Fruit fly (Drosophila melanogaster): ENCODE data around the gene CG11986.

CG11986 gene

DNA sequence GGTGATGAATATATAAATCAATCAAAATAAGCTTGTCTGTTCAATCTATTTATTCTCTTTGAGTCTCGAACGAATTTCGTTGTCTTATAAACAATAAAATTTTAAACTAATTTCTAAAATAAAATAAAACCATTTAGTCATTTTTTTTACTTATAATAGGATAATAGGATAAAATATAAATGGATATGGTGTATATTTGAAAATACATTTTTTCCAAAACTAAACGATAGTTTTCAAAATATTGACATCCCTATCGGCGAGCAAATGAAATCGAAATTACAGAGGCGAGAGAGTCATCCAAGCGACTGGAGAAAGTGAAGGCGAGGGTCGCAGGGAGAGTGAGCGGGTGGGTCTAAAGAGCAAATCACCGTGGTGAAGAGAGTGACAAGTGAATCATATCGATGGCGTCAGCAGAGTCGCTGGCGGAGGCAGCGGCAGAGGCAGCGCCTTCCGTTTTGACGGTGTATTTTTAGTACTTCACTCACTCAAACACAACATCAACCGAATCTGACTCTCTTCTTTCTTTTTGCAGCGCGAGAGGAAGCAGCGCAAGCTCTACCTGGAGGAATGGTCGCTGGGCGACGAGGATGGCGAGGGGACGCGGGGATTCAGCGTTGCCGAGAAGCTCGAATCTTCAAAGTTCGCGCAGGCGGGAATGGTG, 42.3 kb downstream of the CG11986 start (continued):
- TF ChIP-seq CG34406 (GFP tag; optimal IDR thresholded peaks at IDR 0.05) (peak; percentile 92), Eip93F (GFP tag; optimal IDR thresholded peaks at IDR 0.05) (peak; percentile 90), Eip78C (GFP tag) (peak; percentile 97), CG6163 (GFP tag; IDR thresholded peaks at IDR 0.05) (no peak), Smox (GFP tag; optimal IDR thresholded peaks at IDR 0.05) (peak; percentile 90), CG8319 (GFP tag; optimal IDR thresholded peaks at IDR 0.05) (peak; percentile 76), CG10631 (GFP tag; optimal IDR thresholded peaks at IDR 0.05) (peak; percentile 93), svp (GFP tag) (peak; percentile 88), CG8632 (GFP tag; optimal IDR thresholded peaks at IDR 0.05) (peak; percentile 82), CG9139 (GFP tag; optimal IDR thresholded peaks at IDR 0.05) (peak; percentile 85), Sox14 (GFP tag; optimal IDR thresholded peaks at IDR 0.05) (peak; percentile 86), CG6808 (GFP tag; optimal IDR thresholded peaks at IDR 0.05) (peak; percentile 86), CG6854 (GFP tag; optimal IDR thresholded peaks at IDR 0.05) (peak; percentile 99), Sox15 (GFP tag; optimal IDR thresholded peaks at IDR 0.05) (peak; percentile 35), Hr39 (GFP tag; optimal IDR thresholded peaks at IDR 0.05) (peak; percentile 62), eg (GFP tag; IDR thresholded peaks at IDR 0.05) (no peak), Gug (GFP tag; IDR thresholded peaks at IDR 0.05) (no peak), CG6792 (GFP tag; optimal IDR thresholded peaks at IDR 0.05) (peak; percentile 86), Blimp-1 (GFP tag; optimal IDR thresholded peaks at IDR 0.05) (peak; percentile 100), Lpt (GFP tag; optimal IDR thresholded peaks at IDR 0.05) (peak; percentile 94), CG1621 (tag; optimal IDR thresholded peaks at IDR 0.05) (peak; percentile 68), CG32006 (GFP tag; optimal IDR thresholded peaks at IDR 0.05) (peak; percentile 99), pdm3 (GFP tag; optimal IDR thresholded peaks at IDR 0.05) (peak; percentile 87), CG6276 (GFP tag; optimal IDR thresholded peaks at IDR 0.05) (peak; percentile 97), ss (GFP tag; optimal IDR thresholded peaks at IDR 0.05) (peak; percentile 89 to 92), CG15336 (GFP tag; IDR thresholded peaks at IDR 0.05) (no peak), Ets21C (GFP tag; optimal IDR thresholded peaks at IDR 0.05) (peak; percentile 61), dsx (GFP tag; optimal IDR thresholded peaks at IDR 0.05; ENCODE audit: poor library complexity, severe bottlenecking) (peak; percentile 86), fd59A (GFP tag; optimal IDR thresholded peaks at IDR 0.05) (peak; percentile 58), achi (GFP tag; optimal IDR thresholded peaks at IDR 0.05) (peak; percentile 92), CG11294 (GFP tag; IDR thresholded peaks at IDR 0.05) (no peak), vri (GFP tag; optimal IDR thresholded peaks at IDR 0.05) (peak; percentile 78)

DNA sequence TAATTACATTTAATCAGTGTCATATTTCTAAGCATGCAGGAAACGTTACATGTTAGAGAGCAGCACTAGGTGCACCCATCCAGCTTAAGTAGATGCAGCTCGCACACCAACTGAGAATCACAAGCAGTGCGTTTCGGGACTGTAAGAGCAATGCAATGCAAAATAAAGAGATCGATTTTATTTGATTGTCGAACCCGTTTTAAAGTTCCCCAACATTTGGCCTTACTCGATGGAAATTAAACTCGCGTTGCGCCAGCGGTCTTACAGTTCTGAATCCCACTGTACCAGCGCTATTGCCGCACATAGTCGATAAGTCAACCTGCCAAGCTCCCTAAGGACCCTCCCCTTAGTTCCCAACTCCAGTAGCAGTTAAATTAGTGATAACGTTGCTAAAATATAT, 47.5 kb downstream of the CG11986 start:
- TF ChIP-seq Smox (GFP tag; optimal IDR thresholded peaks at IDR 0.05): no peak
- peak; percentile 1 for TF ChIP-seq topi (GFP tag; optimal IDR thresholded peaks at IDR 0.05)
- peak; percentile 27 for TF ChIP-seq CG7368 (GFP tag; optimal IDR thresholded peaks at IDR 0.05)
- peak; percentile 12 for TF ChIP-seq CG6792 (GFP tag; optimal IDR thresholded peaks at IDR 0.05)
- peak; percentile 4 for TF ChIP-seq CG8319 (GFP tag; optimal IDR thresholded peaks at IDR 0.05)
- peak; percentile 28 for TF ChIP-seq cyc (GFP tag; optimal IDR thresholded peaks at IDR 0.05)
- no peak for TF ChIP-seq CG8119 (GFP tag; IDR thresholded peaks at IDR 0.05)
- no peak for TF ChIP-seq CG6854 (GFP tag; optimal IDR thresholded peaks at IDR 0.05)
- peak; percentile 37 for TF ChIP-seq pdm3 (GFP tag; optimal IDR thresholded peaks at IDR 0.05)
- TF ChIP-seq CG11902 (GFP tag; optimal IDR thresholded peaks at IDR 0.05): peak; percentile 18
- peak; percentile 50 for TF ChIP-seq CG3919 (GFP tag; optimal IDR thresholded peaks at IDR 0.05)
- TF ChIP-seq lz (GFP tag; optimal IDR thresholded peaks at IDR 0.05): peak; percentile 4
- no peak for TF ChIP-seq spab (GFP tag; optimal IDR thresholded peaks at IDR 0.05)
- peak; percentile 33; the same call in 1 of the 2 replicates for TF ChIP-seq CG11294 (GFP tag; IDR thresholded peaks at IDR 0.05)
- peak; percentile 59 for TF ChIP-seq Gug (GFP tag; IDR thresholded peaks at IDR 0.05)
- TF ChIP-seq fd85E (GFP tag; optimal IDR thresholded peaks at IDR 0.05): no peak
- TF ChIP-seq fd59A (GFP tag; optimal IDR thresholded peaks at IDR 0.05): no peak
- TF ChIP-seq Hr39 (GFP tag; optimal IDR thresholded peaks at IDR 0.05): peak; percentile 37
- TF ChIP-seq CG15336 (GFP tag; IDR thresholded peaks at IDR 0.05): peak; percentile 50
- peak; percentile 74 for TF ChIP-seq eg (GFP tag; IDR thresholded peaks at IDR 0.05)
- TF ChIP-seq Eip78C (GFP tag): peak; percentile 2
- no peak for TF ChIP-seq fkh (GFP tag; optimal IDR thresholded peaks at IDR 0.05)
- TF ChIP-seq esn (GFP tag; optimal IDR thresholded peaks at IDR 0.05): peak; percentile 39
- no peak for TF ChIP-seq CG6276 (GFP tag; optimal IDR thresholded peaks at IDR 0.05)
- TF ChIP-seq svp (GFP tag): peak; percentile 62
- TF ChIP-seq acj6 (GFP tag; optimal IDR thresholded peaks at IDR 0.05): peak; percentile 12
- no peak for TF ChIP-seq OdsH (GFP tag; optimal IDR thresholded peaks at IDR 0.05)
- TF ChIP-seq CG6163 (GFP tag; IDR thresholded peaks at IDR 0.05): peak; percentile 73
- peak; percentile 38 for TF ChIP-seq CG31627 (GFP tag; optimal IDR thresholded peaks at IDR 0.05)
- TF ChIP-seq CG10669 (GFP tag; optimal IDR thresholded peaks at IDR 0.05): no peak
- no peak for TF ChIP-seq CG3032 (tag; optimal IDR thresholded peaks at IDR 0.05)

Measured in whole organism, prepupa.